Worm (Caenorhabditis elegans) whole organism, L3 larva: ENCODE results near the gene F54D5.5.

Experiments
- ZK546.5 ChIP-seq: sonication (generic microtip); optimal IDR thresholded peaks from 2 replicates; lab custom pipeline; 2017; ENCODE audit warnings: missing biosample characterization, missing genetic modification characterization
- aly-2 ChIP-seq: fragments of 150-350 bp; optimal IDR thresholded peaks from 2 replicates; lab custom pipeline; 2014; ENCODE audit warnings: missing biosample characterization, missing genetic modification characterization
- ama-1 ChIP-seq: fragments of 150-350 bp; optimal IDR thresholded peaks from 2 replicates; lab custom pipeline; 2018
- ceh-28 ChIP-seq: fragments of 150-350 bp; optimal IDR thresholded peaks from 2 replicates; lab custom pipeline; 2014; ENCODE audit warnings: missing biosample characterization, missing genetic modification reagents, missing genetic modification characterization
- ceh-82 ChIP-seq: fragments of 150-350 bp; optimal IDR thresholded peaks from 2 replicates; lab custom pipeline; 2014; ENCODE audit warnings: missing biosample characterization, missing genetic modification characterization
- daf-12 ChIP-seq: fragments of 150-350 bp; optimal IDR thresholded peaks from 2 replicates; lab custom pipeline; 2014; ENCODE audit warnings: missing biosample characterization, missing genetic modification reagents, missing genetic modification characterization
- egl-27 ChIP-seq: sonication (generic microtip); optimal IDR thresholded peaks from 4 replicates; lab custom pipeline; 2017; ENCODE audit warnings: missing biosample characterization, missing genetic modification reagents, missing genetic modification characterization
- elt-1 ChIP-seq: fragments of 150-350 bp; optimal IDR thresholded peaks from 2 replicates; lab custom pipeline; 2014; ENCODE audit warnings: missing biosample characterization, missing genetic modification characterization
- elt-2 ChIP-seq: sonication (generic microtip); optimal IDR thresholded peaks from 2 replicates; lab custom pipeline; 2016; ENCODE audit warnings: missing genetic modification reagents, mild to moderate bottlenecking, missing genetic modification characterization, missing compliant biosample characterization
- eor-1 ChIP-seq, 2 experiments: fragments of 150-350 bp; optimal IDR thresholded peaks; 2 replicates each; lab custom pipeline; 2014 to 2018; ENCODE audit warnings: missing biosample characterization in 2 of 2, missing genetic modification characterization in 2 of 2
- fkh-10 ChIP-seq: sonication (generic microtip); optimal IDR thresholded peaks from 2 replicates; lab custom pipeline; 2017; ENCODE audit warnings: missing biosample characterization, missing genetic modification reagents, missing genetic modification characterization
- fos-1 ChIP-seq: fragments of 150-350 bp; optimal IDR thresholded peaks from 2 replicates; lab custom pipeline; 2014; ENCODE audit warnings: missing biosample characterization, missing genetic modification characterization
- lin-15B ChIP-seq: fragments of 150-350 bp; optimal IDR thresholded peaks from 2 replicates; lab custom pipeline; 2014; ENCODE audit warnings: missing biosample characterization, missing genetic modification characterization
- lin-39 ChIP-seq: fragments of 150-350 bp; optimal IDR thresholded peaks from 2 replicates; lab custom pipeline; 2018; ENCODE audit warnings: missing biosample characterization, missing genetic modification reagents, missing genetic modification characterization
- mdl-1 ChIP-seq: fragments of 150-350 bp; optimal IDR thresholded peaks from 2 replicates; lab custom pipeline; 2014; ENCODE audit warnings: missing biosample characterization, missing genetic modification characterization
- mml-1 ChIP-seq: fragments of 150-350 bp; sonication (generic microtip); optimal IDR thresholded peaks from 3 replicates; lab custom pipeline; 2014; ENCODE audit warnings: missing biosample characterization, missing genetic modification characterization
- nfya-1 ChIP-seq: sonication (generic microtip); optimal IDR thresholded peaks from 2 replicates; lab custom pipeline; 2017; ENCODE audit warnings: missing genetic modification characterization, mild to moderate bottlenecking, missing compliant biosample characterization, antibody characterized with exemption, moderate library complexity; ENCODE audit not compliant: insufficient read depth
- nhr-11 ChIP-seq: fragments of 150-350 bp; optimal IDR thresholded peaks from 2 replicates; lab custom pipeline; 2014; ENCODE audit warnings: missing biosample characterization, missing genetic modification characterization
- nhr-12 ChIP-seq: fragments of 150-350 bp; optimal IDR thresholded peaks from 2 replicates; lab custom pipeline; 2014; ENCODE audit warnings: missing biosample characterization, missing genetic modification characterization
- nhr-23 ChIP-seq: fragments of 150-350 bp; optimal IDR thresholded peaks from 2 replicates; lab custom pipeline; 2014; ENCODE audit warnings: missing biosample characterization, missing genetic modification reagents, missing genetic modification characterization
- nhr-25 ChIP-seq: sonication (generic microtip); optimal IDR thresholded peaks from 2 replicates; lab custom pipeline; 2017; ENCODE audit warnings: missing biosample characterization, missing genetic modification characterization
- nhr-28 ChIP-seq: fragments of 150-350 bp; optimal IDR thresholded peaks from 2 replicates; lab custom pipeline; 2014; ENCODE audit warnings: missing biosample characterization, missing genetic modification characterization
- nhr-67 ChIP-seq: fragments of 150-350 bp; optimal IDR thresholded peaks from 2 replicates; lab custom pipeline; 2014; ENCODE audit warnings: missing biosample characterization, missing genetic modification characterization
- nhr-77 ChIP-seq: fragments of 150-350 bp; optimal IDR thresholded peaks from 2 replicates; lab custom pipeline; 2014; ENCODE audit warnings: missing biosample characterization, missing genetic modification characterization
- pha-4 ChIP-seq: fragments of 150-350 bp; optimal IDR thresholded peaks from 2 replicates; lab custom pipeline; 2014; ENCODE audit warnings: missing biosample characterization, missing genetic modification reagents, missing genetic modification characterization
- pqm-1 ChIP-seq: fragments of 150-350 bp; optimal IDR thresholded peaks from 2 replicates; lab custom pipeline; 2017; ENCODE audit warnings: missing biosample characterization, missing genetic modification characterization, inconsistent platforms
- sea-2 ChIP-seq: fragments of 150-350 bp; sonication (generic microtip); optimal IDR thresholded peaks from 4 replicates; lab custom pipeline; 2014; ENCODE audit warnings: missing biosample characterization, missing genetic modification reagents, missing genetic modification characterization
- skn-1 ChIP-seq: fragments of 150-350 bp; optimal IDR thresholded peaks from 2 replicates; lab custom pipeline; 2014; ENCODE audit warnings: missing biosample characterization, missing genetic modification characterization
- zag-1 ChIP-seq: fragments of 150-350 bp; optimal IDR thresholded peaks from 2 replicates; lab custom pipeline; 2014; ENCODE audit warnings: missing biosample characterization, missing genetic modification characterization

The F54D5.5 gene

DNA sequence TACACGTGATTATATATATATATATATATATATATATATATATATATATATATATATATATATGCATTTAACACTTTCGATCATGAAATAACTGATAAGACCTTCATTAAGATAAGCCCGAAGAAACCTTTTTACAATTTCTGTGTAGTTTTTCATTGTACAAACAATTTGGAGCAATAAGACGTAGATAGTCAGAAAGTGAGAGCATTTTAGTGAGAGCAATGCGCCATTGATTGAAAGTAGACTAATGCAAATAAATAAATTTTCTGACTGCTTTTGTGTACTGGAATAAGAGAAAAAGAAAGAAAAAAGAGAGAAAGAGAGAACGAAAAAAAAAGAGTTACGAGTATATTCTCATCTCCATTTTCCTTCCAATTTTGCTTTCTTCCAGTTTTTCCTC, 37.8 kb upstream of the F54D5.5 start:
- TF ChIP-seq pha-4 (tag; lab: Kevin White, UChicago) (peak; percentile 58), pqm-1 (peak; percentile 67), elt-2 (peak; percentile 82), lin-39 (tag; lab: Kevin White, UChicago) (no peak), nhr-77 (tag; lab: Kevin White, UChicago) (no peak)

DNA sequence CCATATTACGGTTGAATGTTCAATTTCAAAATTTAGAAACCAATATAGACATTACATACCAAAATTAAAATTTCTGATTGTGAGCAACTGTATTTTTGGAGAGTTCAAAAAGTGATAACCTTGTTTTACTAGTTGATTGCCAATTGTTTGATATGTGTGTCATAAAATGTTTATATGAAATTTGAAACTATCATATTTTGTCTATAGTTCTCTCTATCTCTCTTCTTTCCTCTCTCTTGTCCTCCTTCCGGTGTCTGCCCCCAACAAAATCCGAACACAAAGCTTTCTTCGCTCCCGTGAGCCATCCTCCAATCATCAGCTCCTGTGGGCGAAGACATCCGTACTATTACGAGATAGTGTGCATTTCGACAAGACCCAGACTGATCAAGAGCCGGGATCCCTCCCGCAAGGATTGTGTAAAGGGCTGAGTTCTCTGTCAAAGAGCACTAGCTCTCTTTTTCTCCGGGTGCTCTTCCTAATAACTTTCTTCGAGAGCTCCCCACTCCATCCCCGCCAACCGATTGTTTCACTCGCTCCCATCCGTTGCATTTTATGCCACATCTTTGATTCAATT, 35.7 kb upstream of the F54D5.5 start:
- TF ChIP-seq lin-39 (tag; lab: Kevin White, UChicago) (no peak), nfya-1 (tag; lab: Kevin White, UChicago) (peak; percentile 68), nhr-11 (tag; lab: Kevin White, UChicago) (no peak), pha-4 (tag; lab: Kevin White, UChicago) (peak; percentile 25)

DNA sequence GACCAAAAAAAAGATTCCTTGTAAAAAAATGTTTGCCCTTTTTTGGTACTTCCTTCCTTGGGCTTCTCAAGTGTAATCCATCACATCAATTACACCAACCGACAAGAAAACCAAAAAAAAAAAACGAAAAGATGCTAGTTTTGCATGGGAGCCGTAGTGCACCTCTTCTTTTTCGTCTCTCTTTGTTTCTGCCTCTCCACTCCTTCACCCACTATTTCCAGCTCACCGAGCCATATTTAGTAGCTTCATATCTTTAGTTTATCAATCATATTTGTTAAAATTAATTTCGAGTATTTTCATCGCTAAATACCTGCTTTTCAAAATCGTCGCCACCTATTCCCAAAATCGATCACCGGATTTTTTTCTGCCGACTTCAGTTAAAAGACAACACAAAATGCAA, 33.9 kb upstream of the F54D5.5 start, which contains the start of gene F07A11.4:
Gene F07A11.4, plus strand, starts transcription at position 301 of the 400 bp plus-strand sequence.
- TF ChIP-seq lin-39 (tag; lab: Kevin White, UChicago) (peak; percentile 7), nhr-67 (tag; lab: Kevin White, UChicago) (no peak)

DNA sequence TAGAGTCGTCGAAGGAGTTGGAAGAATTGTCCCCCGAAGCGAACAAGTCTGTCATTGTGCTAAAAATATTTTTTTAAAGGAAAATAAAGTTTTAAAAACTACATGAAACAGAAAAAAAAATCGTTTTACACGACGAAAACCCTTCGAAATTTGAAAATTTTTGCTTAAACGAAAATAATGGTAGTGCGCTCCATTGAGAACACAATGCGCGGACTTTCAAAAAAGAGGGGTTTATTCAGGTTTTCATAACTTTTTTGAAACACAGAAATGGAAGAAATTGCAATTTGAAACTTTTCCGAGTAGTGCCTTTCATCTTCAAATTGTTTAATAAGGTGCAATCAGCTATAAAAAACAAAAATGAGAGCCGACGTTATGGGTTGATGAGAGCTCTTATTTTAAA, 32.9 kb upstream of the F54D5.5 start, which contains the start of gene npp-5:
Gene npp-5, minus strand, starts transcription at position 59 of the 400 bp plus-strand sequence.
- no peak for TF ChIP-seq aly-2 (tag; lab: Kevin White, UChicago)
- no peak for TF ChIP-seq elt-2
- TF ChIP-seq ZK546.5 (tag; lab: Kevin White, UChicago), result no peak
- TF ChIP-seq nhr-28 (tag; lab: Kevin White, UChicago), result no peak
- TF ChIP-seq pha-4 (tag; lab: Kevin White, UChicago), result peak; percentile 58
- TF ChIP-seq nfya-1 (tag; lab: Kevin White, UChicago), result peak; percentile 65
- TF ChIP-seq fos-1, result no peak
- TF ChIP-seq nhr-12 (tag; lab: Kevin White, UChicago), result no peak
- TF ChIP-seq eor-1 (tag; optimal IDR thresholded peaks at IDR 0.05; lab: Kevin White, UChicago), result no peak
- TF ChIP-seq lin-39 (tag; lab: Kevin White, UChicago), result no peak

DNA sequence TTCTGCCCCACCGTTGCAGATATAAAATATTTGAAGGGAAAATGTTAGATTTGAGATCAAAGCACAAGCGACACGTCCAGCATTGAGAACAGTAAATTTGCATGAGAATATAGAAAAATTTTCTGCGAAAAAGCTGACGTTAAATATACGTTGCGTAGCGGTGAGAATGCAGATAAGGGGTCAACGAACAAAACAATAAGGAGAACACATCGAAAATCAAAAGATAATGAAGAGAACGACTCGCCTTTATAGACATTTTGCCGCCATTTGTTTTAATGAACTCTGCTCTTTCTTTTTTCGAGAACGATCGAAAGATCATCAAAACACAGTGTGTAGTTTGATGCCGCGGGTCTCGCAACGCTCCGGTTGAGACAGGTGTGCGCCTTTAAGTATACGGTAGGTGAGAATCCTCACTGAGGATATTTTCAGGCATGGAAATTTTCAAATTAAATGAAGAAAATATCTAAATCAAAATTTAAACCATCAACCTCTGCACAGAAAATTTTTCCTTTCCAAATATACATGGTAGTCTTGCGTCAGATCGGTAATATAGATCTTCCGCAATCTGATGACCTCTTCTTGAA, 29.4 kb upstream of the F54D5.5 start:
- TF ChIP-seq aly-2 (tag; lab: Kevin White, UChicago) (no peak), mml-1 (tag; lab: Kevin White, UChicago) (no peak), nhr-23 (tag; lab: Kevin White, UChicago) (no peak), elt-1 (no peak), nhr-11 (tag; lab: Kevin White, UChicago) (no peak), pqm-1 (peak; percentile 27), elt-2 (peak; percentile 73), daf-12 (no peak), ceh-28 (peak; percentile 23), skn-1 (tag; lab: Kevin White, UChicago) (no peak), zag-1 (tag; lab: Kevin White, UChicago) (no peak), ceh-82 (tag; lab: Kevin White, UChicago) (no peak), fkh-10 (GFP tag; lab: Kevin White, UChicago) (no peak)

DNA sequence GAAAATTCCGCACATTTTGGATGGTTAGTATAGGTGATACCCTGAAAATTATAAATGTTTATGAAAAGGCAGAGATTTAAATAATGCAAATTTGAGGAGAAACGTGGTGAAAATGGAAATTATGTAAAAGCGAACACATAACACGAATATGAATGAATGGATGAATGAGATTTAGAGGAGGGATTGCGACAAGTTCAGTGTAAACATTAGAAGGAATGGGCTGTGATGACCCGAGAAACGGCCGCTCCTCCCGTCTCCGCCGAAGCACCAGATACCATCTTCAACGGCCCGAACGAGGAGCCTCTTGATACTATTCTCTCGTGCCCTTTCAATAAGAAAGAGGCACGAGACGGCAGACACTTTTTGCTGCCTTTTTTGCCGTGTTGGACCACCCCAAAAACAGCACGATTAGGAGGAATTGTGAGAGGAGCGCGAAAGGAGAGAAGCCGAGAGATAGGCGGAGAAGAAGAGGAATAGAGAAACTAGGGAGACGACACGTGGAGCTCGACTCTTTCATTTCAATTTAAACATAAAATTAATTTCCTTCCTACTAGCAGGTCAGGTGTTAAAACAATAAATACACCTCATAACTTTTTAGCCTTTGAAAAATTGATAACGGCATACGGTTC, 28.7 kb upstream of the F54D5.5 start, which contains the start of gene gfat-1:
Gene gfat-1, minus strand, starts transcription at position 51 of the 629 bp plus-strand sequence.
- TF ChIP-seq elt-1 (no peak), ceh-28 (no peak), pha-4 (tag; lab: Kevin White, UChicago) (no peak), egl-27 (no peak), ama-1 (no peak), mdl-1 (peak; percentile 45), sea-2 (no peak), elt-2 (no peak), lin-39 (tag; lab: Kevin White, UChicago) (peak; percentile 24), lin-15B (tag; lab: Kevin White, UChicago) (peak; percentile 1), ZK546.5 (tag; lab: Kevin White, UChicago) (no peak), nhr-25 (tag; lab: Kevin White, UChicago) (no peak)
